Worm (Caenorhabditis elegans) whole organism, mixed stage, embryonic: ENCODE data around the gene fbxa-100.
"Not testable (repeated sequence)": the region's sequence is repeated elsewhere in the genome, so short reads cannot be mapped to it uniquely, and the experiment has no call there.

Experiments used
- ces-1 ChIP-seq: fragments of 150-350 bp; optimal IDR thresholded peaks from 2 replicates; lab custom pipeline; 2014; ENCODE audit warnings: missing biosample characterization, missing genetic modification reagents, missing genetic modification characterization
- sptf-1 ChIP-seq: sonication (generic microtip); optimal IDR thresholded peaks from 2 replicates; lab custom pipeline; 2017; ENCODE audit warnings: mild to moderate bottlenecking, missing genetic modification characterization, moderate library complexity, missing compliant biosample characterization

DNA sequence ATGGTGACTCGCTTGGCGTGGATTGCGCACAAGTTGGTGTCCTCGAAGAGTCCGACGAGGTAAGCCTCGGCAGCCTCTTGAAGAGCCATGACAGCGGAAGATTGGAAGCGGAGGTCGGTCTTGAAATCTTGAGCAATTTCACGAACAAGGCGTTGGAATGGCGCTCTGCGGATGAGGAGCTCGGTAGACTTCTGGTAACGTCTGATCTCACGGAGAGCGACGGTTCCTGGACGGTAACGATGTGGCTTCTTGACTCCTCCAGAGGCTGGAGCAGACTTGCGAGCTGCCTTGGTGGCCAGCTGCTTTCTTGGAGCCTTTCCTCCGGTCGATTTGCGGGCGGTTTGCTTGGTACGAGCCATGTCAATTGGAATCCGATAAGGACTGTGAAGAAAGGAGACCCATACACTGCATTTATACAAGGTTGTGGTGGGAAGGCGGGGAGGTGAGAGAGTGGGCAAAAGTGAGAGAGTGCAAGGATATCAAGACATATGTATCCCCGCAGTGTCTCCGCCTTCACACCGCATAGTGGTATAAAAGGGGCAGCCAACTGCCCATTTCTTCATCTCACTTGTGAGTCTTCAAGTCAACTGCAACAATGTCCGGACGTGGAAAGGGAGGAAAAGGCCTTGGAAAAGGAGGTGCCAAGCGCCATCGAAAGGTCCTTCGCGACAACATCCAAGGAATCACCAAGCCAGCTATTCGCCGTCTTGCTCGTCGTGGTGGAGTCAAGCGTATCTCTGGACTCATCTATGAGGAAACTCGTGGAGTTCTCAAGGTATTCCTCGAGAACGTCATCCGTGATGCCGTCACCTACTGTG lies 19.8 kb downstream of the fbxa-100 start, which contains the start of the genes his-2 and his-1:
- TF ChIP-seq sptf-1 (tag; lab: Kevin White, UChicago): peak; percentile 22
- TF ChIP-seq ces-1 (GFP tag; lab: Kevin White, UChicago): not testable (repeated sequence)
